Fruit fly (Drosophila melanogaster): ENCODE measurements around the gene CG33795.

dm6 chr3L:16211936-16212287, 40.7 kb upstream of the CG33795 start:
- TF ChIP-seq usp (GFP tag; optimal IDR thresholded peaks at IDR 0.05) (no peak), psq (optimal IDR thresholded peaks at IDR 0.05) (no peak), EcR (GFP tag; optimal IDR thresholded peaks at IDR 0.05) (no peak), pan (optimal IDR thresholded peaks at IDR 0.05) (peak; percentile 35)

Measured in whole organism.